Fruit fly (Drosophila melanogaster): ENCODE results near the gene Gr28a.
A peak's percentile ranks its signal among the peaks of the same experiment; 100 is the strongest.

Gr28a gene

dm6 chr2L:7442106-7442505 is 11.9 kb downstream of the Gr28a start:
- no peak for TF ChIP-seq tj (GFP tag; optimal IDR thresholded peaks at IDR 0.05)
- TF ChIP-seq CG7045 (GFP tag; optimal IDR thresholded peaks at IDR 0.05), result no peak
- no peak for TF ChIP-seq kay (GFP tag; ENCODE audit: borderline replicate concordance)
- no peak for TF ChIP-seq CG1620 (GFP tag; optimal IDR thresholded peaks at IDR 0.05)
- TF ChIP-seq bab1 (GFP tag; optimal IDR thresholded peaks at IDR 0.05), result no peak
- no peak for TF ChIP-seq CG12768 (GFP tag; optimal IDR thresholded peaks at IDR 0.05)
- no peak for TF ChIP-seq Clk (GFP tag; optimal IDR thresholded peaks at IDR 0.05)
- TF ChIP-seq Mnt (GFP tag; optimal IDR thresholded peaks at IDR 0.05), result no peak
- TF ChIP-seq ovo (GFP tag; optimal IDR thresholded peaks at IDR 0.05), result no peak
- TF ChIP-seq CG14711 (tag; optimal IDR thresholded peaks at IDR 0.05), result no peak

dm6 chr2L:7440458-7441018 is 13.5 kb downstream of the Gr28a start:
- peak; percentile 25 for TF ChIP-seq cic (GFP tag; optimal IDR thresholded peaks at IDR 0.05)
- no peak for TF ChIP-seq CG14711 (tag; optimal IDR thresholded peaks at IDR 0.05)
- peak; percentile 5 for TF ChIP-seq CG12768 (GFP tag; optimal IDR thresholded peaks at IDR 0.05)
- peak; percentile 69 for TF ChIP-seq kay (GFP tag; ENCODE audit: borderline replicate concordance)
- TF ChIP-seq cnc (optimal IDR thresholded peaks at IDR 0.05), result peak in 1 of 2 experiments; percentile 13
- no peak for TF ChIP-seq CG5204 (GFP tag; optimal IDR thresholded peaks at IDR 0.05)

DNA sequence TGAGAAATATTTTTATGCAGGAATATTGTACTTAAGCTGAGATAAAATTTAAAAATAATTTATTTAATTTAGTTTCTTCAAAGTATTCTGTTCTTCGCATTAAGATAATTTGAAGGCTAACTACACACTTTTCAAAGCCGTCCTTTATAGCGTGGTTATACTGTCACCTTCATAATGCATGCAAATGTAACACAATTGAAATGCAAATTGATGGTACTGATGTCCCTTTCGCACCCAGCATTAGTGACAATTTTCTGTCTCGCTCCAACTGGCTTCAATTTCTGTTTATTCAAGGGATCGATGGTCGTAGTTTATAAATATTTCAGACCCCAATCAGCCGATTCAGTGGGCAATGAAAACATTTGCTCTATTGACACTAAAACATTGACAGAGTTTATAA is 15.5 kb downstream of the Gr28a start:
- TF ChIP-seq Clk (GFP tag; optimal IDR thresholded peaks at IDR 0.05), result no peak
- peak; percentile 2 for TF ChIP-seq CG7101 (tag; optimal IDR thresholded peaks at IDR 0.05)
- peak; percentile 36 for TF ChIP-seq CG33017 (tag; optimal IDR thresholded peaks at IDR 0.05)
- peak; percentile 9 for TF ChIP-seq bab1 (GFP tag; optimal IDR thresholded peaks at IDR 0.05)
- peak; percentile 19 for TF ChIP-seq tj (GFP tag; optimal IDR thresholded peaks at IDR 0.05)
- no peak for TF ChIP-seq kay (GFP tag; ENCODE audit: borderline replicate concordance)

dm6 chr2L:7437325-7437707 is 16.7 kb downstream of the Gr28a start, which contains the start of gene CG5973:
Gene CG5973 (plus strand): TSS chr2L:7437492.
- TF ChIP-seq CG11617 (GFP tag; optimal IDR thresholded peaks at IDR 0.05) (no peak), CG1620 (GFP tag; optimal IDR thresholded peaks at IDR 0.05) (no peak), ovo (GFP tag; optimal IDR thresholded peaks at IDR 0.05) (no peak), pad (GFP tag; optimal IDR thresholded peaks at IDR 0.05) (no peak), Clk (GFP tag; optimal IDR thresholded peaks at IDR 0.05) (no peak), bab1 (GFP tag; optimal IDR thresholded peaks at IDR 0.05) (no peak), tj (GFP tag; optimal IDR thresholded peaks at IDR 0.05) (no peak), CG12768 (GFP tag; optimal IDR thresholded peaks at IDR 0.05) (no peak), toe (GFP tag; optimal IDR thresholded peaks at IDR 0.05) (no peak), kay (GFP tag; ENCODE audit: borderline replicate concordance) (no peak), Mnt (GFP tag; optimal IDR thresholded peaks at IDR 0.05) (no peak), cnc (optimal IDR thresholded peaks at IDR 0.05) (no peak), CG33017 (tag; optimal IDR thresholded peaks at IDR 0.05) (no peak), CG5204 (GFP tag; optimal IDR thresholded peaks at IDR 0.05) (no peak), Crg-1 (GFP tag; optimal IDR thresholded peaks at IDR 0.05) (no peak), CG14711 (tag; optimal IDR thresholded peaks at IDR 0.05) (no peak)

dm6 chr2L:7436492-7437324 is 17.3 kb downstream of the Gr28a start:
- TF ChIP-seq ovo (GFP tag; optimal IDR thresholded peaks at IDR 0.05) (peak; percentile 89), Mnt (GFP tag; optimal IDR thresholded peaks at IDR 0.05) (peak; percentile 66), cic (GFP tag; optimal IDR thresholded peaks at IDR 0.05) (peak; percentile 93), CG5204 (GFP tag; optimal IDR thresholded peaks at IDR 0.05) (peak; percentile 62), toe (GFP tag; optimal IDR thresholded peaks at IDR 0.05) (peak; percentile 81), pad (GFP tag; optimal IDR thresholded peaks at IDR 0.05) (peak; percentile 72), tj (GFP tag; optimal IDR thresholded peaks at IDR 0.05) (peak; percentile 85), CG1620 (GFP tag; optimal IDR thresholded peaks at IDR 0.05) (peak; percentile 94), CG14711 (tag; optimal IDR thresholded peaks at IDR 0.05) (peak; percentile 57), CG7045 (GFP tag; optimal IDR thresholded peaks at IDR 0.05) (peak; percentile 76), CG33017 (tag; optimal IDR thresholded peaks at IDR 0.05) (peak; percentile 65), CG12768 (GFP tag; optimal IDR thresholded peaks at IDR 0.05) (peak; percentile 72), CG7101 (tag; optimal IDR thresholded peaks at IDR 0.05) (peak; percentile 79), Crg-1 (GFP tag; optimal IDR thresholded peaks at IDR 0.05) (peak; percentile 96), cnc (optimal IDR thresholded peaks at IDR 0.05) (no peak), Clk (GFP tag; optimal IDR thresholded peaks at IDR 0.05) (peak; percentile 55), bab1 (GFP tag; optimal IDR thresholded peaks at IDR 0.05) (peak; percentile 27), kay (GFP tag; ENCODE audit: borderline replicate concordance) (peak; percentile 93), CG11617 (GFP tag; optimal IDR thresholded peaks at IDR 0.05) (peak; percentile 57), Hr96 (GFP tag; optimal IDR thresholded peaks at IDR 0.05) (peak; percentile 75)

- TF ChIP-seq CG11617 (GFP tag; optimal IDR thresholded peaks at IDR 0.05) (no peak), CG14711 (tag; optimal IDR thresholded peaks at IDR 0.05) (no peak), toe (GFP tag; optimal IDR thresholded peaks at IDR 0.05) (no peak), Crg-1 (GFP tag; optimal IDR thresholded peaks at IDR 0.05) (no peak), CG1620 (GFP tag; optimal IDR thresholded peaks at IDR 0.05) (no peak)
Observed at dm6 chr2L:7435475-7435874, 18.5 kb downstream of the Gr28a start.
